Fruit fly (Drosophila melanogaster) whole organism, embryonic: ENCODE results near the gene G6P.

Experiments used
- Bgb ChIP-seq: fragments of 200-800 bp; sonication (Bioruptor generic); IDR thresholded peaks from 2 replicates; pipeline ENCODE4 v1.3.6; 2022; ENCODE audit warnings: missing biosample characterization, missing genetic modification characterization; ENCODE audit not compliant: partially characterized antibody
- BtbVII ChIP-seq: fragments of 200-800 bp; sonication (Bioruptor generic); optimal IDR thresholded peaks from 3 replicates; lab custom pipeline; 2017; ENCODE audit warnings: missing biosample characterization, mild to moderate bottlenecking, missing genetic modification characterization
- CG10543 ChIP-seq: fragments of 200-800 bp; sonication (Bioruptor generic); optimal IDR thresholded peaks from 3 replicates; lab custom pipeline; 2017; ENCODE audit warnings: missing biosample characterization, mild to moderate bottlenecking, missing genetic modification characterization, moderate library complexity
- CG11560 ChIP-seq: fragments of 200-800 bp; sonication (Bioruptor generic); IDR thresholded peaks from 3 replicates; pipeline ENCODE4 v1.3.6; 2022; ENCODE audit warnings: missing biosample characterization, missing genetic modification characterization
- CG12299 ChIP-seq: fragments of 200-800 bp; sonication (Bioruptor generic); optimal IDR thresholded peaks from 2 replicates; lab custom pipeline; 2018; ENCODE audit warnings: missing biosample characterization, mild to moderate bottlenecking, missing genetic modification characterization
- CG15479 ChIP-seq: fragments of 200-800 bp; sonication (Bioruptor generic); optimal IDR thresholded peaks from 3 replicates; lab custom pipeline; 2019; ENCODE audit warnings: missing biosample characterization, mild to moderate bottlenecking, missing genetic modification characterization, moderate library complexity
- CG17802 ChIP-seq: fragments of 200-800 bp; sonication (Bioruptor generic); optimal IDR thresholded peaks from 2 replicates; lab custom pipeline; 2018; ENCODE audit warnings: missing biosample characterization, mild to moderate bottlenecking, missing genetic modification characterization, moderate library complexity
- CG2116 ChIP-seq: fragments of 200-800 bp; sonication (Bioruptor generic); optimal IDR thresholded peaks from 3 replicates; lab custom pipeline; 2018; ENCODE audit warnings: missing biosample characterization, mild to moderate bottlenecking, missing genetic modification characterization
- CG2202 ChIP-seq: fragments of 200-800 bp; sonication (Bioruptor generic); optimal IDR thresholded peaks from 2 replicates; lab custom pipeline; 2018; ENCODE audit warnings: missing biosample characterization, mild to moderate bottlenecking, missing genetic modification characterization
- CG31224 ChIP-seq: fragments of 200-800 bp; sonication (Bioruptor generic); IDR thresholded peaks from 2 replicates; pipeline ENCODE4 v1.3.6; 2022; ENCODE audit warnings: missing biosample characterization, missing genetic modification characterization
- CG31365 ChIP-seq: fragments of 200-800 bp; sonication (Bioruptor generic); optimal IDR thresholded peaks from 2 replicates; lab custom pipeline; 2018; ENCODE audit warnings: missing biosample characterization, mild to moderate bottlenecking, missing genetic modification characterization
- CG34376 ChIP-seq: fragments of 200-800 bp; sonication (Bioruptor generic); optimal IDR thresholded peaks from 2 replicates; lab custom pipeline; 2018; ENCODE audit warnings: missing biosample characterization, mild to moderate bottlenecking, missing genetic modification characterization
- CG4282 ChIP-seq: fragments of 200-800 bp; sonication (Bioruptor generic); optimal IDR thresholded peaks from 2 replicates; lab custom pipeline; 2016; ENCODE audit warnings: missing biosample characterization, missing genetic modification characterization
- CG6683 ChIP-seq: fragments of 200-800 bp; sonication (Bioruptor generic); optimal IDR thresholded peaks from 2 replicates; lab custom pipeline; 2017; ENCODE audit warnings: missing biosample characterization, mild to moderate bottlenecking, missing genetic modification characterization, missing genetic modification reagents
- CG7987 ChIP-seq: fragments of 200-800 bp; sonication (Bioruptor generic); optimal IDR thresholded peaks from 2 replicates; lab custom pipeline; 2018; ENCODE audit warnings: missing biosample characterization, mild to moderate bottlenecking, missing genetic modification characterization, moderate library complexity
- Deaf1 ChIP-seq: fragments of 200-800 bp; optimal IDR thresholded peaks from 3 replicates; lab custom pipeline; 2019; ENCODE audit warnings: missing biosample characterization, mild to moderate bottlenecking, missing genetic modification characterization, moderate library complexity
- Eip74EF ChIP-seq, 2 experiments: fragments of 200-800 bp in 1 of 2; fragments of >200 bp in 1 of 2; sonication (Bioruptor generic) in 1 of 2; optimal IDR thresholded peaks; 2 replicates each; lab custom pipeline; 2017 to 2019; ENCODE audit warnings: missing biosample characterization in 2 of 2, missing genetic modification characterization in 2 of 2, mild to moderate bottlenecking in 1 of 2, moderate library complexity in 1 of 2
- Hey ChIP-seq: fragments of 200-800 bp; sonication (Bioruptor generic); optimal IDR thresholded peaks from 3 replicates; lab custom pipeline; 2018; ENCODE audit warnings: missing biosample characterization, mild to moderate bottlenecking, missing genetic modification characterization
- MTF-1 ChIP-seq: fragments of 200-800 bp; sonication (Bioruptor generic); optimal IDR thresholded peaks from 2 replicates; lab custom pipeline; 2018; ENCODE audit warnings: missing biosample characterization, mild to moderate bottlenecking, missing genetic modification characterization, borderline replicate concordance
- Meics ChIP-seq: fragments of 200-800 bp; sonication (Bioruptor generic); optimal IDR thresholded peaks from 2 replicates; lab custom pipeline; 2017; ENCODE audit warnings: missing biosample characterization, mild to moderate bottlenecking, missing genetic modification characterization
- NC2α ChIP-seq: fragments of 200-800 bp; sonication (Bioruptor generic); optimal IDR thresholded peaks from 2 replicates; lab custom pipeline; 2016; ENCODE audit warnings: missing biosample characterization, missing genetic modification characterization
- Optix ChIP-seq: fragments of 200-800 bp; sonication (Bioruptor generic); IDR thresholded peaks from 3 replicates; pipeline ENCODE4 v1.3.6; 2022; ENCODE audit warnings: missing biosample characterization, missing genetic modification characterization
- Sin3A ChIP-seq: fragments of >200 bp; optimal IDR thresholded peaks from 2 replicates; lab custom pipeline; 2018
- Taf1 ChIP-seq: fragments of 200-800 bp; sonication (Bioruptor generic); IDR thresholded peaks from 2 replicates; pipeline ENCODE4 v1.3.6; 2022; ENCODE audit warnings: missing biosample characterization, missing genetic modification characterization
- Trl ChIP-seq, 3 experiments: fragments of >200 bp in 2 of 3; fragments of 200-800 bp in 1 of 3; sonication (Bioruptor generic) in 1 of 3; optimal IDR thresholded peaks; 2 replicates in 1 of 3; 3 replicates in 2 of 3; lab custom pipeline; 2016 to 2017; ENCODE audit warnings: missing biosample characterization in 1 of 3, missing genetic modification characterization in 1 of 3
- chif ChIP-seq, 2 experiments: fragments of 200-800 bp; sonication (Bioruptor generic); optimal IDR thresholded peaks; 3 replicates each; lab custom pipeline; 2016; ENCODE audit warnings: missing biosample characterization in 2 of 2, missing genetic modification characterization in 2 of 2
- chinmo ChIP-seq: fragments of 200-800 bp; sonication (Bioruptor generic); IDR thresholded peaks from 4 replicates; pipeline ENCODE4 v1.3.6; 2022; ENCODE audit warnings: missing biosample characterization, missing genetic modification characterization; ENCODE audit not compliant: partially characterized antibody
- crc ChIP-seq: fragments of 200-800 bp; sonication (Bioruptor generic); optimal IDR thresholded peaks from 2 replicates; lab custom pipeline; 2016; ENCODE audit warnings: missing biosample characterization, missing genetic modification characterization
- cwo ChIP-seq: fragments of 200-800 bp; sonication (Bioruptor generic); optimal IDR thresholded peaks from 3 replicates; lab custom pipeline; 2017; ENCODE audit warnings: missing biosample characterization, missing genetic modification characterization, mild to moderate bottlenecking, moderate library complexity, missing genetic modification reagents
- danr ChIP-seq: fragments of 200-800 bp; sonication (Bioruptor generic); IDR thresholded peaks from 2 replicates; pipeline ENCODE4 v1.3.6; 2022; ENCODE audit warnings: missing biosample characterization, missing genetic modification characterization
- emc ChIP-seq: fragments of 200-800 bp; sonication (Bioruptor generic); optimal IDR thresholded peaks from 2 replicates; lab custom pipeline; 2016; ENCODE audit warnings: missing biosample characterization, missing genetic modification characterization
- eve ChIP-seq, 2 experiments: fragments of >200 bp; optimal IDR thresholded peaks; 2 replicates each; lab custom pipeline; 2017; ENCODE audit warnings: missing biosample characterization in 2 of 2, missing genetic modification characterization in 2 of 2
- ewg ChIP-seq: fragments of 200-800 bp; sonication (Bioruptor generic); optimal IDR thresholded peaks from 3 replicates; lab custom pipeline; 2017; ENCODE audit warnings: mild to moderate bottlenecking, missing biosample characterization, missing genetic modification reagents, missing genetic modification characterization
- exex ChIP-seq: fragments of 200-800 bp; sonication (Bioruptor generic); optimal IDR thresholded peaks from 4 replicates; lab custom pipeline; 2018; ENCODE audit warnings: missing biosample characterization, mild to moderate bottlenecking, missing genetic modification characterization, moderate library complexity
- gcm2 ChIP-seq: fragments of 200-800 bp; sonication (Bioruptor generic); optimal IDR thresholded peaks from 2 replicates; lab custom pipeline; 2016; ENCODE audit warnings: missing biosample characterization, missing genetic modification characterization
- grn ChIP-seq: fragments of 200-800 bp; sonication (Bioruptor generic); optimal IDR thresholded peaks from 3 replicates; lab custom pipeline; 2017; ENCODE audit warnings: missing biosample characterization, missing genetic modification characterization
- gro ChIP-seq: fragments of 200-800 bp; sonication (Bioruptor generic); optimal IDR thresholded peaks from 2 replicates; lab custom pipeline; 2016; ENCODE audit warnings: missing biosample characterization, missing genetic modification characterization
- gsb-n ChIP-seq: fragments of 200-800 bp; sonication (Bioruptor generic); optimal IDR thresholded peaks from 3 replicates; lab custom pipeline; 2018; ENCODE audit warnings: missing biosample characterization, mild to moderate bottlenecking, missing genetic modification characterization
- mirr ChIP-seq: fragments of 200-800 bp; sonication (Bioruptor generic); optimal IDR thresholded peaks from 3 replicates; lab custom pipeline; 2018; ENCODE audit warnings: missing biosample characterization, mild to moderate bottlenecking, missing genetic modification characterization
- nerfin-1 ChIP-seq: fragments of 200-800 bp; sonication (Bioruptor generic); optimal IDR thresholded peaks from 3 replicates; lab custom pipeline; 2019; ENCODE audit warnings: missing biosample characterization, mild to moderate bottlenecking, missing genetic modification characterization, moderate library complexity
- nom ChIP-seq: fragments of 200-800 bp; sonication (Bioruptor generic); optimal IDR thresholded peaks from 2 replicates; lab custom pipeline; 2017; ENCODE audit warnings: missing biosample characterization, missing genetic modification characterization, mild to moderate bottlenecking, moderate library complexity, missing genetic modification reagents
- pb ChIP-seq: fragments of 200-800 bp; sonication (Bioruptor generic); optimal IDR thresholded peaks from 3 replicates; lab custom pipeline; 2016; ENCODE audit warnings: missing biosample characterization, missing genetic modification characterization
- pho ChIP-seq: fragments of 200-800 bp; sonication (Bioruptor generic); optimal IDR thresholded peaks from 2 replicates; lab custom pipeline; 2016; ENCODE audit warnings: missing biosample characterization, missing genetic modification characterization
- pum ChIP-seq: fragments of 200-800 bp; sonication (Bioruptor generic); optimal IDR thresholded peaks from 2 replicates; lab custom pipeline; 2016; ENCODE audit warnings: missing biosample characterization, missing genetic modification characterization
- sens ChIP-seq: fragments of 200-800 bp; sonication (Bioruptor generic); peaks from one replicate; lab custom pipeline; 2016; ENCODE audit warnings: missing biosample characterization, missing genetic modification characterization
- slou ChIP-seq: fragments of 200-800 bp; sonication (Bioruptor generic); optimal IDR thresholded peaks from 3 replicates; lab custom pipeline; 2016; ENCODE audit warnings: missing biosample characterization, missing genetic modification characterization
- so ChIP-seq: fragments of 200-800 bp; sonication (Bioruptor generic); IDR thresholded peaks from 3 replicates; pipeline ENCODE4 v1.3.6; 2022; ENCODE audit warnings: missing biosample characterization, missing genetic modification characterization
- sug ChIP-seq: fragments of 200-800 bp; optimal IDR thresholded peaks from 2 replicates; lab custom pipeline; 2019; ENCODE audit warnings: missing biosample characterization, mild to moderate bottlenecking, missing genetic modification characterization, moderate library complexity
- z ChIP-seq: fragments of 200-800 bp; sonication (Bioruptor generic); IDR thresholded peaks from 3 replicates; pipeline ENCODE4 v1.3.6; 2022; ENCODE audit warnings: missing biosample characterization, missing genetic modification characterization

G6P gene

DNA sequence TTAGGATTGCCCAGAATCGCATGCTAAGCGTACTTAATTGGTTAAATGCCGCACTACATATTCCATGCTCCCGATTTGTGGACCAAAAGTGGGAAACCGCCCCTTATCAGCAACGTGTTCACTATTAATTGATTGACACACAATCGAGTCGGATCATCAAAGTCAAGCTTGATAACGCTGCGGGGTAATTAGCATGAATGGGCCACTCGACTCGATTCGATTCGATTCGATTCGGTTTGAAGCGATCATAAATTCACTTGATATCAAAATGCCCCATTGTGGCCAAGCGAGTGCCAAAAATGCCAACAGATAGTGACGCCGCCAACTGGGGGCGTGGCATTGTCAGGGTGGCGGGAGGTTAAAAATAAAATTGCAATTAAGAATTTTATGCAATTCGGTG, 8.0 kb downstream of the G6P start:
- peak; percentile 10 for TF ChIP-seq grn (GFP tag; lab: Kevin White, UChicago)
- no peak for TF ChIP-seq pb (GFP tag; lab: Kevin White, UChicago)
- TF ChIP-seq pum (GFP tag; lab: Kevin White, UChicago): no peak
- TF ChIP-seq sug (tag; lab: Kevin White, UChicago): peak; percentile 58
- peak; percentile 53 for TF ChIP-seq gsb-n (tag; lab: Kevin White, UChicago)
- TF ChIP-seq gcm2 (GFP tag; lab: Kevin White, UChicago): no peak
- peak; percentile 7 for TF ChIP-seq CG7987
- peak; percentile 64 for TF ChIP-seq CG34376 (GFP tag; lab: Kevin White, UChicago)
- peak; percentile 13 for TF ChIP-seq sens (GFP tag; lab: Kevin White, UChicago)
- peak; percentile 78 for TF ChIP-seq exex (tag; lab: Kevin White, UChicago)
- no peak for TF ChIP-seq slou (GFP tag; lab: Kevin White, UChicago)
- TF ChIP-seq mirr (GFP tag; lab: Kevin White, UChicago): peak; percentile 42
- TF ChIP-seq CG12299: no peak
- no peak for TF ChIP-seq nerfin-1 (tag; lab: Kevin White, UChicago)
- TF ChIP-seq CG2202 (tag; lab: Kevin White, UChicago): no peak
- TF ChIP-seq, all 482 proteins: peak for 8

DNA sequence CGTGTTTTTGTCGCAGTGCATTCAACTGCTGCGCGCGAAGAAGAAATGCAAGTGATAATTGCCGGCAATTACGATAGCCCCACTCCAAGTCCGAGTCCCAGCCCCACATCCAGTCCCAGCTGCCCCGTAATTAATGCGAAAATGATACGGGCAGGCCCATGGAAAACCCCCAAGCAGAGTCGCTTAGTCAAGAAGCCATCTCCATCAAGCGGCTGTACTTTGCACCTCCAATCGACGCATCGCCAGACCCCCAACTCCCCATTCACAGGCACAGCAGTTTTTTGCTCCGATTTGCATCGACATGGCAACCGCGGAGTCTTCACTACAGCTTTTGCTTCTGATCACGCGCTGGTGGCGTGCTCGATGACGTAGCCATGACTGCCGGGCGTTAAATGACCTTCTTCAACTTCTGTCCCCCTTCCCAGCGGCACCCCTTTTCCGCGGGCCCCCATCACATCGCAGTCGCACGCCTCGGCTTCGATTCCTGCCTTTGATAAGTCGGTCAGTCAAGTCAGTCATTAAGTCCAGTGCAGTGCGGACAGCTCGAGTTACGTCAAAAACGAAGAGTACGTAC, 9.3 kb downstream of the G6P start:
- TF ChIP-seq Taf1 (GFP tag; lab: Robert Waterston, UW): no peak
- peak; percentile 87 for TF ChIP-seq CG7987
- TF ChIP-seq MTF-1 (GFP tag; lab: Kevin White, UChicago): no peak
- TF ChIP-seq Hey (tag; lab: Kevin White, UChicago): no peak
- no peak for TF ChIP-seq crc (GFP tag; lab: Kevin White, UChicago)
- TF ChIP-seq chinmo (GFP tag; lab: Robert Waterston, UW): 0 out of 4 replicates have a peak, but pooled peaks have one; percentile 16
- no peak for TF ChIP-seq chif (GFP tag; optimal IDR thresholded peaks at IDR 0.05; lab: Kevin White, UChicago)
- no peak for TF ChIP-seq NC2α
- TF ChIP-seq Trl (optimal IDR thresholded peaks at IDR 0.05; lab: Kevin White, UChicago): no peak
- TF ChIP-seq Trl (GFP tag; optimal IDR thresholded peaks at IDR 0.05; lab: Kevin White, UChicago): no peak
- 0 out of 3 replicates have a peak, but pooled peaks have one; percentile 26 for TF ChIP-seq CG11560 (tag; lab: Robert Waterston, UW)
- no peak for TF ChIP-seq CG2116
- TF ChIP-seq nom (GFP tag; lab: Kevin White, UChicago): peak; percentile 96
- no peak for TF ChIP-seq emc (GFP tag; lab: Kevin White, UChicago)
- TF ChIP-seq CG10543: no peak
- TF ChIP-seq Meics (GFP tag; lab: Kevin White, UChicago): no peak
- TF ChIP-seq Eip74EF (GFP tag; optimal IDR thresholded peaks at IDR 0.05; lab: Kevin White, UChicago): no peak
- no peak for TF ChIP-seq z
- no peak for TF ChIP-seq pho
- no peak for TF ChIP-seq danr (GFP tag; lab: Robert Waterston, UW)
- no peak for TF ChIP-seq CG31224 (GFP tag; lab: Robert Waterston, UW)
- no peak for TF ChIP-seq CG31365 (tag; lab: Kevin White, UChicago)
- TF ChIP-seq BtbVII (GFP tag; lab: Kevin White, UChicago): peak; percentile 13
- TF ChIP-seq eve (GFP tag; optimal IDR thresholded peaks at IDR 0.05; lab: Kevin White, UChicago): no peak
- no peak for TF ChIP-seq so
- no peak for TF ChIP-seq CG17802 (tag; lab: Kevin White, UChicago)
- TF ChIP-seq cwo (GFP tag; lab: Kevin White, UChicago): peak; percentile 38
- no peak for TF ChIP-seq Bgb (GFP tag; lab: Robert Waterston, UW)
- TF ChIP-seq Optix: no peak
- no peak for TF ChIP-seq gro (GFP tag; lab: Kevin White, UChicago)
- no peak for TF ChIP-seq CG4282 (GFP tag; lab: Kevin White, UChicago)
- no peak for TF ChIP-seq ewg (GFP tag; lab: Kevin White, UChicago)
- TF ChIP-seq Deaf1 (tag; lab: Kevin White, UChicago): no peak
- TF ChIP-seq CG6683 (GFP tag; lab: Kevin White, UChicago): no peak
- no peak for TF ChIP-seq CG15479
- no peak for TF ChIP-seq Sin3A (lab: Kevin White, UChicago)
